Worm (Caenorhabditis elegans): Measurements from ENCODE around the gene C06G4.6.

DNA sequence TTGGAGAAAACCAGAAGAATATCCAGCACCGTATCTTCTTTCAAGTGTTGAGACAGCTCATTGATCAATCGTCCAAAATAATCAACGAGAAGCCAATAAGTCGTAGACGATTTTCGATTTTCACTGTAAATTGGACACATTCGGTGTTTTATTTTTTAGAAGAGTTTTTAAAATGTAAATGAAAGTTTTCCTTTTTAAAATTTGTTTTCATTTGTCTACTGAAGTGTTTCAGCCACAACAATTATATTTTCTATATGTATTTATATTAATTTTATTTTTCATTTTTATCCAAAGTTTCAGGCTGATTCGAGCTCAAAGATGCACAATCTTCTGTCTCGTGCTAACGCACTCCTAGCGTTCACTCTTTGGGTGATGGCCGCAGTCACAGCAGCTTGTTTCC is 40.5 kb downstream of the C06G4.6 start, which contains the start of gene spcs-3:
- no peak for TF ChIP-seq sem-4 (tag; optimal IDR thresholded peaks at IDR 0.05)
- no peak for TF ChIP-seq sma-3 (GFP tag; optimal IDR thresholded peaks at IDR 0.05)
- TF ChIP-seq aly-2 (tag; optimal IDR thresholded peaks at IDR 0.05), result no peak
- TF ChIP-seq F13H6.1 (tag; optimal IDR thresholded peaks at IDR 0.05), result no peak
- no peak for TF ChIP-seq elt-3 (tag; optimal IDR thresholded peaks at IDR 0.05)
- TF ChIP-seq unc-55 (GFP tag; optimal IDR thresholded peaks at IDR 0.05), result no peak
- no peak for TF ChIP-seq dmd-4 (tag; optimal IDR thresholded peaks at IDR 0.05)
- TF ChIP-seq R02D3.7 (tag; optimal IDR thresholded peaks at IDR 0.05), result no peak
- no peak for TF ChIP-seq nhr-11 (tag; optimal IDR thresholded peaks at IDR 0.05)
- TF ChIP-seq unc-39 (tag; optimal IDR thresholded peaks at IDR 0.05), result no peak
- no peak for TF ChIP-seq ama-1 (optimal IDR thresholded peaks at IDR 0.05)
- no peak for TF ChIP-seq ztf-11 (tag; optimal IDR thresholded peaks at IDR 0.05)
- no peak for TF ChIP-seq nhr-237 (tag; optimal IDR thresholded peaks at IDR 0.05)
- TF ChIP-seq egl-27 (tag; optimal IDR thresholded peaks at IDR 0.05), result no peak
